Worm (Caenorhabditis elegans) whole organism, L4 larva: ENCODE measurements around the gene ssq-3.
A peak's percentile ranks its signal among the peaks of the same experiment; 100 is the strongest.

Experiments
- D1046.2 ChIP-seq: fragments of 200-800 bp; sonication (Bioruptor generic); IDR thresholded peaks from 2 replicates; pipeline ENCODE4 v1.3.6; 2022; ENCODE audit warnings: missing genetic modification characterization, missing compliant biosample characterization
- F37D6.2 ChIP-seq: sonication (generic microtip); optimal IDR thresholded peaks from 2 replicates; lab custom pipeline; 2016; ENCODE audit warnings: mild to moderate bottlenecking, missing genetic modification characterization, missing compliant biosample characterization
- F44E2.7 ChIP-seq: fragments of 200-800 bp; sonication (Bioruptor generic); IDR thresholded peaks from 2 replicates; pipeline ENCODE4 v2.1.2; 2022; ENCODE audit warnings: missing genetic modification characterization, missing compliant biosample characterization
- T20F7.1 ChIP-seq: fragments of 200-800 bp; sonication (Bioruptor generic); optimal IDR thresholded peaks from 2 replicates; lab custom pipeline; 2018; ENCODE audit warnings: mild to moderate bottlenecking, missing genetic modification characterization, missing compliant biosample characterization
- T26A8.4 ChIP-seq: fragments of 200-800 bp; sonication (Bioruptor generic); IDR thresholded peaks from 2 replicates; pipeline ENCODE4 v1.3.6; 2022; ENCODE audit warnings: missing genetic modification characterization, missing compliant biosample characterization
- Y48G9A.11 ChIP-seq: fragments of 200-800 bp; sonication (Bioruptor generic); IDR thresholded peaks from 2 replicates; pipeline ENCODE4 v1.3.6; 2022; ENCODE audit warnings: missing genetic modification reagents, missing genetic modification characterization, missing compliant biosample characterization
- Y5F2A.4 ChIP-seq: fragments of 200-800 bp; sonication (Bioruptor generic); optimal IDR thresholded peaks from 2 replicates; lab custom pipeline; 2018; ENCODE audit warnings: mild to moderate bottlenecking, missing genetic modification characterization, missing compliant biosample characterization
- ZK546.5 ChIP-seq, 2 experiments: sonication (generic microtip); optimal IDR thresholded peaks; 2 replicates each; lab custom pipeline; 2017; ENCODE audit warnings: missing biosample characterization in 2 of 2, missing genetic modification characterization in 2 of 2
- aha-1 ChIP-seq: fragments of 150-350 bp; peaks from one replicate; lab custom pipeline; 2014; ENCODE audit warnings: missing biosample characterization, missing genetic modification characterization
- ama-1 ChIP-seq: fragments of 150-350 bp; optimal IDR thresholded peaks from 2 replicates; lab custom pipeline; 2014; ENCODE audit warnings: inconsistent platforms, mixed read lengths
- arid-1 ChIP-seq: fragments of 200-800 bp; sonication (Bioruptor generic); conservative IDR thresholded peaks from 2 replicates; pipeline ENCODE4 v1.3.6; 2022; ENCODE audit warnings: missing genetic modification reagents, missing genetic modification characterization, missing compliant biosample characterization
- ceh-28 ChIP-seq: fragments of 150-350 bp; optimal IDR thresholded peaks from 2 replicates; lab custom pipeline; 2014; ENCODE audit warnings: missing biosample characterization, missing genetic modification reagents, missing genetic modification characterization
- dmd-9 ChIP-seq: fragments of 200-800 bp; sonication (Bioruptor generic); IDR thresholded peaks from 2 replicates; pipeline ENCODE4 v1.3.6; 2022; ENCODE audit warnings: missing genetic modification reagents, missing genetic modification characterization, missing compliant biosample characterization
- dpl-1 ChIP-seq: fragments of 150-350 bp; optimal IDR thresholded peaks from 2 replicates; lab custom pipeline; 2014; ENCODE audit warnings: missing biosample characterization, missing genetic modification reagents, missing genetic modification characterization
- duxl-1 ChIP-seq: sonication (generic microtip); optimal IDR thresholded peaks from 2 replicates; lab custom pipeline; 2016; ENCODE audit warnings: mild to moderate bottlenecking, missing genetic modification characterization, moderate library complexity, missing compliant biosample characterization; ENCODE audit not compliant: poor library complexity
- dve-1 ChIP-seq: sonication (generic microtip); optimal IDR thresholded peaks from 2 replicates; lab custom pipeline; 2017; ENCODE audit warnings: antibody characterized with exemption, mild to moderate bottlenecking, missing genetic modification characterization, missing compliant biosample characterization; ENCODE audit not compliant: insufficient read depth
- egl-27 ChIP-seq: sonication (generic microtip); optimal IDR thresholded peaks from 3 replicates; lab custom pipeline; 2017; ENCODE audit warnings: missing biosample characterization, missing genetic modification reagents, missing genetic modification characterization
- hlh-11 ChIP-seq: fragments of 200-800 bp; sonication (Bioruptor generic); optimal IDR thresholded peaks from 2 replicates; lab custom pipeline; 2018; ENCODE audit warnings: mild to moderate bottlenecking, missing genetic modification characterization, missing compliant biosample characterization
- hlh-30 ChIP-seq: sonication (generic microtip); optimal IDR thresholded peaks from 2 replicates; lab custom pipeline; 2017; ENCODE audit warnings: antibody characterized with exemption, mild to moderate bottlenecking, missing genetic modification characterization, missing compliant biosample characterization; ENCODE audit not compliant: insufficient read depth
- lir-3 ChIP-seq: sonication (generic microtip); optimal IDR thresholded peaks from 2 replicates; lab custom pipeline; 2016; ENCODE audit warnings: mild to moderate bottlenecking, missing genetic modification characterization, missing compliant biosample characterization
- lsy-2 ChIP-seq, 2 experiments: fragments of 150-350 bp in 1 of 2; sonication (generic microtip) in 1 of 2; optimal IDR thresholded peaks; 2 replicates each; lab custom pipeline; 2014 to 2017; ENCODE audit warnings: missing biosample characterization in 2 of 2, missing genetic modification characterization in 2 of 2
- mdt-29 ChIP-seq: fragments of 200-800 bp; sonication (Bioruptor generic); IDR thresholded peaks from 2 replicates; pipeline ENCODE4 v1.3.6; 2022; ENCODE audit warnings: missing genetic modification reagents, missing genetic modification characterization, missing compliant biosample characterization
- mes-2 ChIP-seq: sonication (generic microtip); optimal IDR thresholded peaks from 2 replicates; lab custom pipeline; 2016; ENCODE audit warnings: missing genotype, mild to moderate bottlenecking, missing genetic modification characterization, missing compliant biosample characterization; ENCODE audit not compliant: poor library complexity, severe bottlenecking
- mxl-2 ChIP-seq: fragments of 200-800 bp; sonication (Bioruptor generic); conservative IDR thresholded peaks from 2 replicates; pipeline ENCODE4 v1.3.6; 2022; ENCODE audit warnings: missing genetic modification reagents, missing genetic modification characterization, missing compliant biosample characterization
- nhr-102 ChIP-seq: sonication (generic microtip); optimal IDR thresholded peaks from 2 replicates; lab custom pipeline; 2016; ENCODE audit warnings: mild to moderate bottlenecking, missing genetic modification characterization, moderate library complexity, missing compliant biosample characterization
- nhr-28 ChIP-seq: fragments of 150-350 bp; optimal IDR thresholded peaks from 2 replicates; lab custom pipeline; 2014; ENCODE audit warnings: missing biosample characterization, missing genetic modification characterization
- pha-4 ChIP-seq, 2 experiments: fragments of 150-350 bp in 1 of 2; fragments of 200-800 bp in 1 of 2; sonication (Bioruptor generic) in 1 of 2; IDR thresholded peaks in 1 of 2; optimal IDR thresholded peaks in 1 of 2; 2 replicates each; pipeline versions ENCODE4 v1.3.6 to Lab custom; 2014 to 2022; ENCODE audit warnings: missing genetic modification characterization in 2 of 2, missing genetic modification reagents in 2 of 2, missing biosample characterization in 1 of 2, missing compliant biosample characterization in 1 of 2
- rbr-2 ChIP-seq: sonication (generic microtip); optimal IDR thresholded peaks from 2 replicates; lab custom pipeline; 2016; ENCODE audit warnings: missing genotype, missing genetic modification characterization, missing compliant biosample characterization
- saeg-2 ChIP-seq: fragments of 200-800 bp; sonication (Bioruptor generic); IDR thresholded peaks from 2 replicates; pipeline ENCODE4 v1.3.6; 2022; ENCODE audit warnings: missing genetic modification reagents, missing genetic modification characterization, missing compliant biosample characterization
- set-16 ChIP-seq: fragments of 200-800 bp; sonication (Bioruptor generic); IDR thresholded peaks from 2 replicates; pipeline ENCODE4 v1.3.6; 2022; ENCODE audit warnings: missing genetic modification reagents, missing genetic modification characterization, missing compliant biosample characterization
- spr-1 ChIP-seq: sonication (generic microtip); optimal IDR thresholded peaks from 2 replicates; lab custom pipeline; 2016; ENCODE audit warnings: mild to moderate bottlenecking, missing genetic modification characterization, missing compliant biosample characterization
- spr-3 ChIP-seq: fragments of 200-800 bp; sonication (Bioruptor generic); optimal IDR thresholded peaks from 2 replicates; lab custom pipeline; 2018; ENCODE audit warnings: mild to moderate bottlenecking, missing genetic modification characterization, missing compliant biosample characterization
- unc-62 ChIP-seq, 3 experiments: fragments of 150-350 bp in 1 of 3; sonication (generic microtip); optimal IDR thresholded peaks in 2 of 3; peaks in 1 of 3; 1 replicate in 1 of 3; 2 replicates in 2 of 3; lab custom pipeline; 2014 to 2017; ENCODE audit warnings: missing biosample characterization in 3 of 3, missing genetic modification characterization in 3 of 3, missing genetic modification reagents in 3 of 3, missing genotype in 1 of 3
- zfp-3 ChIP-seq: fragments of 200-800 bp; sonication (Bioruptor generic); conservative IDR thresholded peaks from 2 replicates; pipeline ENCODE4 v1.3.6; 2022; ENCODE audit warnings: missing genetic modification reagents, missing genetic modification characterization, missing compliant biosample characterization

ssq-3 gene

DNA sequence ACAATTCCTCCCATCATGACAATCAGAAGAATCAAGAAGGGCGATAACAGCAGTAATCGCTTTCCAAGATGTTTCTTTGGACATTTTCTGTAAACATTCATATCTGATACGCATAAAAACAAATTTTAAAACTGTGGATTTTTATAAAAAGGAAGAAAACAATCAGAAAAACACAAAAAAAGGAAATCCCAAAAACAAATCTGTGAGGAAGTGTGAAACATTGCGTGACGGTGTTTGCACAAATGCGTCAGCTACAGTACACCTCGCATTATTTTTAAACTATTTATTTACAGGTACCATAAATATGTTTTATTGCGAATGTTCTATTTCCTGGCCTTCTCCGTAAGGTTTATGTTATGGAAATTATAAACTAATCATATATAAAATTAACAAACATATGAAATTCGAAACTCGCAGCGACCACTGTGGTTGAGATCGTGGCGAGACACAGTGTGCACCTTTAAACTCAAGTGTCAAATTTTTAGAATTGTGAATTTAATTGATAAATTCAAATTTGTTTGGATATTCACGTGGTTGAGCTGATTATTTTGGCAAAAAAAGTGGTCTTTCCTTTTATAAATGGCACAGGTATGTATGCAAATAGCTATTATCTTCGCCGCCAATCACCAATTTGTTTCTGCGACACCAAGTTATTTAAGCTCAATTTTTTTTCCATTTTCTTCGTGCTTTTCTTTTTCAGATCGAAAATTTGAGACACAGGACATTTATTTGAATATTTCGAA, 10.1 kb downstream of the ssq-3 start, which contains the start of the genes C34D4.10 and str-48:
Gene C34D4.10 (minus strand): TSS at position 101 of the 743 bp plus-strand sequence.
Gene str-48 (plus strand): TSS at position 693 of the 743 bp plus-strand sequence.
- TF ChIP-seq saeg-2 (GFP tag; lab: Robert Waterston, UW) = no peak
- no peak for TF ChIP-seq spr-3
- TF ChIP-seq mdt-29 (GFP tag; lab: Robert Waterston, UW) = no peak
- TF ChIP-seq ZK546.5 (tag; optimal IDR thresholded peaks at IDR 0.05; lab: Kevin White, UChicago) = no peak
- TF ChIP-seq rbr-2 = no peak
- TF ChIP-seq T26A8.4 (GFP tag; lab: Robert Waterston, UW) = no peak
- no peak for TF ChIP-seq pha-4 (GFP tag; IDR thresholded peaks at IDR 0.05; lab: Robert Waterston, UW)
- no peak for TF ChIP-seq pha-4 (tag; optimal IDR thresholded peaks at IDR 0.05; lab: Kevin White, UChicago)
- TF ChIP-seq lir-3 (tag; lab: Kevin White, UChicago) = no peak
- TF ChIP-seq Y5F2A.4 (GFP tag; lab: Kevin White, UChicago) = no peak
- no peak for TF ChIP-seq spr-1 (tag; lab: Kevin White, UChicago)
- TF ChIP-seq arid-1 = no peak
- TF ChIP-seq unc-62 (GFP tag; optimal IDR thresholded peaks at IDR 0.05 in 1 of 2; lab: Kevin White, UChicago) = no peak
- no peak for TF ChIP-seq unc-62 (tag; optimal IDR thresholded peaks at IDR 0.05; lab: Kevin White, UChicago)

DNA sequence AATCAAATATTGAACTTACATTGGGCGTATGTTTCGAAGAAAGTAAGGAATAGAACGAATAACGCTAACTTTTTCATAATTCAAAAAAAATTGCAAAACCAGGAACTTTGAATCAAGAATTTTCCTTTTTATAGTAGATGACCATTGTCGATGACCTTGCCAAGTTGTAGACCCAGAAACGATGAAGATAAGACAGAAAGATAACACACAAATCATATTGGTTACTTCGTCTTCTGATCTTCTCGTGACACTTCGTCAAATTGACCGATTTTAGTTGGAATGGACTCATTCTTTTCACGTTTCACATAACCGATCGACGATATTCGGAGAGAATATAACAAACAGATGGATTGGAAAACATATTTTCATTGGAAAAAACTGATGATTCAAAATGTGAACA, 20.4 kb downstream of the ssq-3 start, which contains the start of gene grsp-3:
Gene grsp-3 (minus strand): TSS at position 149 of the 400 bp plus-strand sequence.
- TF ChIP-seq hlh-30 (peak; percentile 72), ceh-28 (tag; lab: Kevin White, UChicago) (no peak), nhr-28 (tag; lab: Kevin White, UChicago) (peak; percentile 46), zfp-3 (GFP tag; lab: Robert Waterston, UW) (no peak), D1046.2 (no peak)
- TF ChIP-seq, all 104 proteins: peak for 2

DNA sequence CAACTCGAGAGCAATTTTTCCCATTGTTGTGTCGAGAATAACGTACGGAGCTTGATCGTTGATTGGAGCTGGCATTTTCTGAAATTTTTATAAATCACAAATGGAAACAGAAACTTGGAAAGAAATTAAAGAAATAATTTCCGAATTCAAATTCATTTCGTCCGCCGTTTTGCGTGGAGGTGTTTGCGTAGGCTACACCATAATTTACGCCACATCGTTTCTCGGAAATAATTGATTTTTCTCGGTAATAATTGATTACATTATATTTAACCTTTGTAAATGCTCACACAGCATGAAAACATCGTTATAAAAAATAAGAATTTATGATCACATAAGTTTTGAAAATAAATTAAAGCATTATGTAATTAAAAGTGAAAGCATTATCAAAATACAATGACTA, 21.7 kb downstream of the ssq-3 start, which contains the start of gene cyn-12:
Gene cyn-12 (minus strand): TSS at position 78 of the 400 bp plus-strand sequence.
- TF ChIP-seq dve-1 (tag; lab: Kevin White, UChicago) (peak; percentile 7), egl-27 (tag; lab: Kevin White, UChicago) (no peak), hlh-11 (tag; lab: Kevin White, UChicago) (no peak), mes-2 (tag; lab: Kevin White, UChicago) (peak; percentile 52), F37D6.2 (no peak), dpl-1 (GFP tag; lab: Kevin White, UChicago) (peak; percentile 33), Y48G9A.11 (GFP tag; lab: Robert Waterston, UW) (no peak), F44E2.7 (GFP tag; lab: Robert Waterston, UW) (no peak), nhr-102 (no peak), duxl-1 (tag; lab: Kevin White, UChicago) (no peak), dmd-9 (GFP tag; lab: Robert Waterston, UW) (no peak), set-16 (GFP tag; lab: Robert Waterston, UW) (no peak), T20F7.1 (GFP tag; lab: Kevin White, UChicago) (no peak), lsy-2 (tag; optimal IDR thresholded peaks at IDR 0.05; lab: Kevin White, UChicago) (peak in 1 of 2 experiments; percentile 43), ama-1 (lab: Kevin White, UChicago) (peak; percentile 11), unc-62 (GFP tag; optimal IDR thresholded peaks at IDR 0.05 in 1 of 2; lab: Kevin White, UChicago) (peak in 1 of 2 experiments; percentile 61), unc-62 (tag; optimal IDR thresholded peaks at IDR 0.05; lab: Kevin White, UChicago) (no peak)

DNA sequence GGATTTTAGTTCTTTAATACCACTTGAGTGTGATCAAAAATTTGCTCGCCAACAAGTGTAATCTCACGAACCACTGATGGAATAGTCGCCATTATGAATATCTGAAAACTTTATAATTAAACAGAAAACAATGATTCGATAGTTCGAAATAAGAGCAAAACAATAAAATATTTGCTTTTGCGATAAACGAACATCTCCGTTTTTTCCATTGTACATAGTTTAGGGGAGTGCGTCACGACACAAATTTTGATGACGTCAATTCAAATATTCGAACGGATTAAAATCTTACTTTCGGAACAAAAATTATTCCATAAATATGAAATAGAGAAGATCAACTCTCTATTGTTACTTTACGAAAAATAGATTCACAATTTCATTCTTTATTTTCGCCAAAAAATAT, 22.6 kb downstream of the ssq-3 start, which contains the start of gene mutd-1:
Gene mutd-1 (minus strand): TSS at position 101 of the 400 bp plus-strand sequence.
- peak in 1 of 2 experiments; percentile 6 for TF ChIP-seq lsy-2 (tag; optimal IDR thresholded peaks at IDR 0.05; lab: Kevin White, UChicago)
- TF ChIP-seq arid-1 = no peak
- TF ChIP-seq aha-1 (tag; lab: Kevin White, UChicago) = peak; percentile 1
- TF ChIP-seq mxl-2 = no peak
